Worm (Caenorhabditis elegans): ENCODE measurements around the gene syx-5.

syx-5 gene

DNA sequence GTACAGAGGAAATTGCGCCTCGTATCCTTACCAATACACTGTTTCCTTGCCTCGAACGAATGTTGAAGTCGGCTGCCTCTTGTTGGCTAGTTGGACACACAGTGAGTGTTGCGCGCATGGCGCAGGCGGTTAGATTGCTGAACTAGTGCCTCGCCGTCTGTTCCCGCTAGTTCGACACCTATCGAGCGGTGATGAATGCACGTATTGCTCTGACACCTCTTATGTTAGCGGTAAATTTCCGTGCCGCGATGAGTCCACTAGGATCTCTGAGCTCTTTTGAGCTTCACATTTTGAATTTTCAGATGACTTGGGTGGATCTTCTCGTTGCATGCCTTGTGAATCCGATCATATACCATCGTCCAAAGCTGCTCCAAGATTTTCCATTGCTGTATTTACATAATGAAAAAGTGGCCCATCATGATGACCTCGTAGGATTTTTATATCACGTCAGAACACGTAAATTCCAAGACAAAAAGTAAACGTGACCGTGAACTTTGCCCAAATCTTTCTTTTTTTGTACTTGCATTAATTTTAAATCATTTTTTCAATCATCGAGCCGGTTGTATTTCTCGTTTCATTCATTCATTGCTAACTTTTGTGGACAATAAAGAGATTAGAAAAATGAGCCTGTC lies 18.2 kb downstream of the syx-5 start, which contains the start of gene F55A11.11 (continued):
- no peak for TF ChIP-seq ZK546.5 (tag; optimal IDR thresholded peaks at IDR 0.05)
- peak; percentile 97 for TF ChIP-seq lim-7 (GFP tag; IDR thresholded peaks at IDR 0.05)
- TF ChIP-seq nhr-77 (tag; optimal IDR thresholded peaks at IDR 0.05), result peak; percentile 12
- no peak for TF ChIP-seq zag-1 (tag; optimal IDR thresholded peaks at IDR 0.05)
- peak; percentile 73 for TF ChIP-seq hlh-11 (tag; optimal IDR thresholded peaks at IDR 0.05)
- peak; percentile 68 for TF ChIP-seq zip-2 (tag; optimal IDR thresholded peaks at IDR 0.05)
- TF ChIP-seq snpc-1.2 (GFP tag; IDR thresholded peaks at IDR 0.05), result peak; percentile 92
- TF ChIP-seq nhr-237 (tag; optimal IDR thresholded peaks at IDR 0.05), result no peak
- TF ChIP-seq lin-39 (tag; optimal IDR thresholded peaks at IDR 0.05), result no peak
- peak; percentile 94 for TF ChIP-seq tra-1 (GFP tag; IDR thresholded peaks at IDR 0.05)
- TF ChIP-seq dve-1 (tag; optimal IDR thresholded peaks at IDR 0.05; ENCODE audit: insufficient read depth), result peak; percentile 80
- TF ChIP-seq pha-4 (GFP tag; IDR thresholded peaks at IDR 0.05), result peak; percentile 97
- no peak for TF ChIP-seq pha-4 (tag; optimal IDR thresholded peaks at IDR 0.05)
- TF ChIP-seq daf-8 (GFP tag; IDR thresholded peaks at IDR 0.05), result peak; percentile 98
- no peak for TF ChIP-seq aly-2 (tag; optimal IDR thresholded peaks at IDR 0.05)
- TF ChIP-seq aha-1 (tag), result peak; percentile 99
- peak; percentile 57 to 80 for TF ChIP-seq hif-1 (tag; optimal IDR thresholded peaks at IDR 0.05)
- peak; percentile 97 for TF ChIP-seq nhr-41 (GFP tag; IDR thresholded peaks at IDR 0.05)
- no peak for TF ChIP-seq ceh-62 (tag; optimal IDR thresholded peaks at IDR 0.05)
- TF ChIP-seq lin-38 (GFP tag; IDR thresholded peaks at IDR 0.05), result peak; percentile 87
- no peak for TF ChIP-seq fos-1 (tag; optimal IDR thresholded peaks at IDR 0.05)
- peak; percentile 53 for TF ChIP-seq dpl-1 (GFP tag; optimal IDR thresholded peaks at IDR 0.05)
- peak; percentile 83 for TF ChIP-seq mep-1 (tag; optimal IDR thresholded peaks at IDR 0.05)
- peak; percentile 90 for TF ChIP-seq ceh-20 (GFP tag; IDR thresholded peaks at IDR 0.05)
- TF ChIP-seq unc-130 (GFP tag; optimal IDR thresholded peaks at IDR 0.05), result peak; percentile 76
- TF ChIP-seq Y5F2A.4 (GFP tag; optimal IDR thresholded peaks at IDR 0.05), result peak; percentile 93
- TF ChIP-seq nhr-11 (tag; optimal IDR thresholded peaks at IDR 0.05), result peak; percentile 58
- TF ChIP-seq dmd-8 (GFP tag; IDR thresholded peaks at IDR 0.05), result peak; percentile 98; the same call in 1 of the 2 replicates
- peak; percentile 87 for TF ChIP-seq ztf-7 (tag; optimal IDR thresholded peaks at IDR 0.05)
- peak; percentile 93 for TF ChIP-seq D1046.2 (GFP tag; IDR thresholded peaks at IDR 0.05)
- peak in 1 of 2 experiments; percentile 95 for TF ChIP-seq unc-62 (GFP tag; optimal IDR thresholded peaks at IDR 0.05 in 1 of 2)
- TF ChIP-seq unc-62 (tag; optimal IDR thresholded peaks at IDR 0.05), result no peak
- peak; percentile 14 for TF ChIP-seq jun-1 (tag; optimal IDR thresholded peaks at IDR 0.05)
- peak; percentile 93 for TF ChIP-seq T26A8.4 (GFP tag; IDR thresholded peaks at IDR 0.05)
- peak; percentile 90 to 91 for TF ChIP-seq madf-5 (GFP tag; IDR thresholded peaks at IDR 0.05)
- TF ChIP-seq ama-1 (optimal IDR thresholded peaks at IDR 0.05), result peak; percentile 65
- peak; percentile 86 for TF ChIP-seq zfp-3 (GFP tag; conservative IDR thresholded peaks at IDR 0.05)
- TF ChIP-seq mes-2 (tag; optimal IDR thresholded peaks at IDR 0.05; ENCODE audit: poor library complexity, severe bottlenecking), result peak; percentile 80
- no peak for TF ChIP-seq snpc-4 (tag; optimal IDR thresholded peaks at IDR 0.05)
- peak; percentile 66 for TF ChIP-seq zfp-2 (tag; optimal IDR thresholded peaks at IDR 0.05)
- peak; percentile 96 for TF ChIP-seq vab-7 (GFP tag; IDR thresholded peaks at IDR 0.05)
- TF ChIP-seq Y75B8A.6 (GFP tag; IDR thresholded peaks at IDR 0.05), result peak; percentile 82
- peak; percentile 64 for TF ChIP-seq hlh-30 (tag; optimal IDR thresholded peaks at IDR 0.05; ENCODE audit: insufficient read depth)
- no peak for TF ChIP-seq ces-1 (GFP tag; optimal IDR thresholded peaks at IDR 0.05)
- TF ChIP-seq daf-16 (GFP tag; optimal IDR thresholded peaks at IDR 0.05), result peak; percentile 77 to 97
- TF ChIP-seq daf-16 (tag; optimal IDR thresholded peaks at IDR 0.05), result peak; percentile 71
- TF ChIP-seq attf-4 (tag; optimal IDR thresholded peaks at IDR 0.05), result no peak
- TF ChIP-seq T20F7.1 (GFP tag; optimal IDR thresholded peaks at IDR 0.05), result peak; percentile 79
- TF ChIP-seq mxl-2 (GFP tag; conservative IDR thresholded peaks at IDR 0.05), result peak; percentile 80
- TF ChIP-seq egl-27 (tag; optimal IDR thresholded peaks at IDR 0.05), result no peak
- peak; percentile 91 for TF ChIP-seq nhr-42 (GFP tag; IDR thresholded peaks at IDR 0.05)
- TF ChIP-seq ceh-82 (tag; optimal IDR thresholded peaks at IDR 0.05), result no peak
